Worm (Caenorhabditis elegans) whole organism, L1 larva: ENCODE results near the gene doxa-1.

ENCODE experiments used
- C34B4.2 ChIP-seq: sonication (generic microtip); optimal IDR thresholded peaks from 2 replicates; lab custom pipeline; 2017; ENCODE audit warnings: mild to moderate bottlenecking, missing genetic modification characterization, missing compliant biosample characterization
- F16B12.6 ChIP-seq: fragments of 150-350 bp; optimal IDR thresholded peaks from 2 replicates; lab custom pipeline; 2014; ENCODE audit warnings: missing biosample characterization, missing genetic modification characterization
- Y116A8C.19 ChIP-seq: sonication (generic microtip); optimal IDR thresholded peaks from 2 replicates; lab custom pipeline; 2016; ENCODE audit warnings: missing compliant biosample characterization, missing genetic modification characterization, borderline replicate concordance
- aha-1 ChIP-seq: fragments of 150-350 bp; optimal IDR thresholded peaks from 2 replicates; lab custom pipeline; 2014; ENCODE audit warnings: missing biosample characterization, missing genetic modification characterization
- alr-1 ChIP-seq: fragments of 200-800 bp; sonication (Bioruptor generic); optimal IDR thresholded peaks from 2 replicates; lab custom pipeline; 2018; ENCODE audit warnings: borderline replicate concordance, mild to moderate bottlenecking, missing genetic modification characterization, missing compliant biosample characterization
- blmp-1 ChIP-seq: fragments of 150-350 bp; optimal IDR thresholded peaks from 2 replicates; lab custom pipeline; 2014; ENCODE audit warnings: missing biosample characterization, missing genetic modification characterization
- ceh-8 ChIP-seq: fragments of 200-800 bp; sonication (Bioruptor generic); optimal IDR thresholded peaks from 2 replicates; lab custom pipeline; 2018; ENCODE audit warnings: mild to moderate bottlenecking, missing genetic modification characterization, moderate library complexity, missing compliant biosample characterization
- ceh-88 ChIP-seq: fragments of 200-800 bp; sonication (Bioruptor generic); IDR thresholded peaks from 2 replicates; pipeline ENCODE4 v1.3.6; 2022; ENCODE audit warnings: missing genetic modification characterization, missing compliant biosample characterization
- ces-1 ChIP-seq: fragments of 150-350 bp; optimal IDR thresholded peaks from 2 replicates; lab custom pipeline; 2014; ENCODE audit warnings: missing biosample characterization, missing genetic modification reagents, missing genetic modification characterization
- efl-1 ChIP-seq, 4 experiments: fragments of 150-350 bp; optimal IDR thresholded peaks in 3 of 4; peaks in 1 of 4; 1 replicate in 1 of 4; 2 replicates in 3 of 4; lab custom pipeline; 2014; ENCODE audit warnings: missing biosample characterization in 2 of 4, missing genetic modification characterization in 2 of 4, missing genetic modification reagents in 2 of 4
- efl-3 ChIP-seq: fragments of 200-800 bp; sonication (Bioruptor generic); optimal IDR thresholded peaks from 2 replicates; lab custom pipeline; 2018; ENCODE audit warnings: mild to moderate bottlenecking, missing genetic modification characterization, missing compliant biosample characterization
- egl-13 ChIP-seq: sonication (generic microtip); optimal IDR thresholded peaks from 2 replicates; lab custom pipeline; 2016; ENCODE audit warnings: missing genotype, missing genetic modification reagents, missing genetic modification characterization, missing compliant biosample characterization
- egl-27 ChIP-seq, 2 experiments: fragments of 150-350 bp in 1 of 2; sonication (generic microtip); optimal IDR thresholded peaks; 3 replicates each; lab custom pipeline; 2017 to 2018; ENCODE audit warnings: missing biosample characterization in 2 of 2, missing genetic modification characterization in 2 of 2, missing genetic modification reagents in 2 of 2
- elt-3 ChIP-seq, 6 experiments: fragments of 150-350 bp in 1 of 6; sonication (generic microtip); optimal IDR thresholded peaks; 2 replicates each; lab custom pipeline; 2017 to 2018; ENCODE audit warnings: missing biosample characterization in 6 of 6, missing genetic modification characterization in 6 of 6, inconsistent platforms in 1 of 6
- ets-5 ChIP-seq: fragments of 200-800 bp; sonication (Bioruptor generic); IDR thresholded peaks from 2 replicates; pipeline ENCODE4 v1.3.6; 2022; ENCODE audit warnings: missing genetic modification characterization, missing compliant biosample characterization
- fkh-4 ChIP-seq: sonication (generic microtip); optimal IDR thresholded peaks from 2 replicates; lab custom pipeline; 2016; ENCODE audit warnings: missing compliant biosample characterization, missing genetic modification characterization, borderline replicate concordance
- hlh-17 ChIP-seq: fragments of 200-800 bp; sonication (Bioruptor generic); optimal IDR thresholded peaks from 2 replicates; lab custom pipeline; 2018; ENCODE audit warnings: missing genetic modification characterization, mild to moderate bottlenecking, missing compliant biosample characterization, moderate library complexity, borderline replicate concordance
- hpl-2 ChIP-seq: fragments of 150-350 bp; optimal IDR thresholded peaks from 2 replicates; lab custom pipeline; 2014; ENCODE audit warnings: missing biosample characterization, missing genetic modification reagents, missing genetic modification characterization
- irx-1 ChIP-seq: sonication (generic microtip); optimal IDR thresholded peaks from 2 replicates; lab custom pipeline; 2016; ENCODE audit warnings: missing genetic modification characterization, missing compliant biosample characterization
- isw-1 ChIP-seq: fragments of 200-800 bp; sonication (Bioruptor generic); IDR thresholded peaks from 2 replicates; pipeline ENCODE4 v1.3.6; 2022; ENCODE audit warnings: missing genetic modification characterization, missing compliant biosample characterization
- lin-15B ChIP-seq: fragments of 150-350 bp; sonication (generic microtip); optimal IDR thresholded peaks from 3 replicates; lab custom pipeline; 2014; ENCODE audit warnings: missing biosample characterization, missing genetic modification characterization
- lin-35 ChIP-seq, 2 experiments: fragments of 150-350 bp; optimal IDR thresholded peaks; 2 replicates each; lab custom pipeline; 2014; ENCODE audit warnings: missing biosample characterization in 2 of 2, missing genetic modification characterization in 2 of 2, missing genetic modification reagents in 2 of 2
- lin-39 ChIP-seq: fragments of 150-350 bp; optimal IDR thresholded peaks from 2 replicates; lab custom pipeline; 2014; ENCODE audit warnings: missing biosample characterization, missing genetic modification reagents, missing genetic modification characterization
- mab-9 ChIP-seq: fragments of 200-800 bp; sonication (Bioruptor generic); IDR thresholded peaks from 2 replicates; pipeline ENCODE4 v1.3.6; 2022; ENCODE audit warnings: missing genetic modification reagents, missing genetic modification characterization, missing compliant biosample characterization
- nhr-12 ChIP-seq: sonication (generic microtip); optimal IDR thresholded peaks from 2 replicates; lab custom pipeline; 2017; ENCODE audit warnings: missing biosample characterization, missing genetic modification characterization
- nhr-20 ChIP-seq: sonication (generic microtip); optimal IDR thresholded peaks from 2 replicates; lab custom pipeline; 2016; ENCODE audit warnings: mild to moderate bottlenecking, missing genetic modification characterization, missing compliant biosample characterization
- nhr-237 ChIP-seq: fragments of 150-350 bp; optimal IDR thresholded peaks from 2 replicates; lab custom pipeline; 2014; ENCODE audit warnings: missing biosample characterization, missing genetic modification characterization
- nhr-28 ChIP-seq: fragments of 150-350 bp; optimal IDR thresholded peaks from 2 replicates; lab custom pipeline; 2014; ENCODE audit warnings: missing biosample characterization, missing genetic modification characterization
- nhr-47 ChIP-seq: sonication (generic microtip); optimal IDR thresholded peaks from 2 replicates; lab custom pipeline; 2016; ENCODE audit warnings: mild to moderate bottlenecking, missing genetic modification characterization, moderate library complexity, missing compliant biosample characterization
- nhr-76 ChIP-seq: sonication (generic microtip); optimal IDR thresholded peaks from 2 replicates; lab custom pipeline; 2017; ENCODE audit warnings: missing biosample characterization, missing genetic modification characterization
- pax-3 ChIP-seq: fragments of 200-800 bp; sonication (Bioruptor generic); optimal IDR thresholded peaks from 2 replicates; lab custom pipeline; 2018; ENCODE audit warnings: mild to moderate bottlenecking, missing genetic modification characterization, moderate library complexity, missing compliant biosample characterization
- skn-1 ChIP-seq: fragments of 150-350 bp; optimal IDR thresholded peaks from 2 replicates; lab custom pipeline; 2014; ENCODE audit warnings: missing biosample characterization, missing genetic modification characterization
- snu-23 ChIP-seq: sonication (generic microtip); optimal IDR thresholded peaks from 2 replicates; lab custom pipeline; 2016; ENCODE audit warnings: missing genetic modification characterization, missing compliant biosample characterization
- sptf-1 ChIP-seq: fragments of 150-350 bp; optimal IDR thresholded peaks from 2 replicates; lab custom pipeline; 2014; ENCODE audit warnings: missing biosample characterization, missing genetic modification characterization
- swsn-7 ChIP-seq: sonication (generic microtip); optimal IDR thresholded peaks from 2 replicates; lab custom pipeline; 2016; ENCODE audit warnings: missing genetic modification characterization, missing compliant biosample characterization
- tlp-1 ChIP-seq: fragments of 150-350 bp; optimal IDR thresholded peaks from 2 replicates; lab custom pipeline; 2014; ENCODE audit warnings: missing biosample characterization, missing genetic modification characterization
- unc-86 ChIP-seq: sonication (generic microtip); optimal IDR thresholded peaks from 2 replicates; lab custom pipeline; 2016; ENCODE audit warnings: missing genetic modification characterization, missing compliant biosample characterization
- vab-15 ChIP-seq: sonication (generic microtip); optimal IDR thresholded peaks from 2 replicates; lab custom pipeline; 2017; ENCODE audit warnings: missing genotype, mild to moderate bottlenecking, missing genetic modification characterization, missing compliant biosample characterization
- zip-4 ChIP-seq: fragments of 200-800 bp; sonication (Bioruptor generic); optimal IDR thresholded peaks from 2 replicates; lab custom pipeline; 2018; ENCODE audit warnings: mild to moderate bottlenecking, missing genetic modification characterization, moderate library complexity, missing compliant biosample characterization
- ztf-11 ChIP-seq, 2 experiments: sonication (generic microtip); optimal IDR thresholded peaks; 2 replicates each; lab custom pipeline; 2016 to 2017; ENCODE audit warnings: missing genetic modification characterization in 2 of 2, missing biosample characterization in 1 of 2, missing compliant biosample characterization in 1 of 2

Gene doxa-1

ce11 chrIII:8560836-8561235 lies 20.1 kb upstream of the doxa-1 start, which contains the start of gene acdh-6:
TSS of gene acdh-6 (plus strand) at chrIII:8561136.
- TF ChIP-seq ces-1, result no peak
- TF ChIP-seq Y116A8C.19, result no peak
- TF ChIP-seq nhr-237, result no peak
- TF ChIP-seq pax-3 (tag; lab: Kevin White, UChicago), result no peak
- no peak for TF ChIP-seq irx-1
- TF ChIP-seq nhr-47 (tag; lab: Kevin White, UChicago), result no peak
- TF ChIP-seq skn-1 (tag; lab: Kevin White, UChicago), result no peak
- TF ChIP-seq fkh-4, result no peak
- TF ChIP-seq efl-3 (GFP tag; lab: Kevin White, UChicago), result no peak
- no peak for TF ChIP-seq snu-23 (GFP tag; lab: Kevin White, UChicago)
- TF ChIP-seq blmp-1, result no peak
- no peak for TF ChIP-seq lin-39 (tag; lab: Kevin White, UChicago)
- no peak for TF ChIP-seq lin-35 (GFP tag; optimal IDR thresholded peaks at IDR 0.05; lab: Kevin White, UChicago)
- no peak for TF ChIP-seq vab-15
- TF ChIP-seq C34B4.2, result no peak
- TF ChIP-seq hlh-17 (GFP tag; lab: Kevin White, UChicago), result no peak
- no peak for TF ChIP-seq sptf-1 (tag; lab: Kevin White, UChicago)
- no peak for TF ChIP-seq F16B12.6 (tag; lab: Kevin White, UChicago)
- no peak for TF ChIP-seq ceh-88 (GFP tag; lab: Robert Waterston, UW)

- TF ChIP-seq alr-1 (tag; lab: Kevin White, UChicago), result no peak
- peak; percentile 67 for TF ChIP-seq blmp-1
- no peak for TF ChIP-seq efl-1 (optimal IDR thresholded peaks at IDR 0.05; lab: Kevin White, UChicago)
- peak in 1 of 2 experiments; percentile 71 for TF ChIP-seq efl-1 (GFP tag; optimal IDR thresholded peaks at IDR 0.05 in 1 of 2; lab: Kevin White, UChicago)
- no peak for TF ChIP-seq hpl-2
- TF ChIP-seq tlp-1 (tag; lab: Kevin White, UChicago), result no peak
- TF ChIP-seq egl-27 (tag; optimal IDR thresholded peaks at IDR 0.05; lab: Kevin White, UChicago), result no peak
- TF ChIP-seq elt-3 (tag; optimal IDR thresholded peaks at IDR 0.05; lab: Kevin White, UChicago), result no peak
- TF ChIP-seq mab-9 (GFP tag; lab: Robert Waterston, UW), result no peak
- no peak for TF ChIP-seq ztf-11 (tag; optimal IDR thresholded peaks at IDR 0.05; lab: Kevin White, UChicago)
- no peak for TF ChIP-seq nhr-28 (tag; lab: Kevin White, UChicago)
These were observed 16.5 kb upstream of the doxa-1 start for ce11 chrIII:8564372-8564771.

- TF ChIP-seq ets-5 (GFP tag; lab: Robert Waterston, UW) (no peak), zip-4 (no peak), aha-1 (tag; lab: Kevin White, UChicago) (no peak), blmp-1 (no peak), nhr-20 (tag; lab: Kevin White, UChicago) (no peak), isw-1 (GFP tag; lab: Robert Waterston, UW) (no peak), ceh-8 (GFP tag; lab: Kevin White, UChicago) (no peak), lin-35 (GFP tag; optimal IDR thresholded peaks at IDR 0.05; lab: Kevin White, UChicago) (no peak), F16B12.6 (tag; lab: Kevin White, UChicago) (no peak), vab-15 (no peak), swsn-7 (tag; lab: Kevin White, UChicago) (no peak), ztf-11 (tag; optimal IDR thresholded peaks at IDR 0.05; lab: Kevin White, UChicago) (no peak), lin-15B (tag; lab: Kevin White, UChicago) (no peak), ces-1 (no peak), nhr-76 (tag; lab: Kevin White, UChicago) (no peak), nhr-12 (tag; lab: Kevin White, UChicago) (no peak), nhr-28 (tag; lab: Kevin White, UChicago) (no peak), unc-86 (tag; lab: Kevin White, UChicago) (no peak), egl-13 (no peak), ceh-88 (GFP tag; lab: Robert Waterston, UW) (no peak)
These were observed 10.6 kb upstream of the doxa-1 start for ce11 chrIII:8570289-8570688.
